Fruit fly (Drosophila melanogaster) whole organism, prepupa: ENCODE data around the gene obst-H.

Experiments
- CG1621 ChIP-seq: fragments of 200-800 bp; sonication (Bioruptor generic); optimal IDR thresholded peaks from 3 replicates; lab custom pipeline; 2018; ENCODE audit warnings: missing biosample characterization, mild to moderate bottlenecking, missing genetic modification characterization
- CG6854 ChIP-seq: fragments of 200-800 bp; sonication (Bioruptor generic); optimal IDR thresholded peaks from 2 replicates; lab custom pipeline; 2017; ENCODE audit warnings: missing biosample characterization, mild to moderate bottlenecking, missing genetic modification characterization
- Ets21C ChIP-seq: fragments of 200-800 bp; sonication (Bioruptor generic); optimal IDR thresholded peaks from 3 replicates; lab custom pipeline; 2016; ENCODE audit warnings: missing biosample characterization, missing genetic modification characterization
- Gug ChIP-seq: fragments of 200-800 bp; sonication (Bioruptor generic); IDR thresholded peaks from 2 replicates; pipeline ENCODE4 v1.3.6; 2022; ENCODE audit warnings: missing biosample characterization, missing genetic modification characterization
- cyc ChIP-seq: fragments of 200-800 bp; sonication (Bioruptor generic); optimal IDR thresholded peaks from 3 replicates; lab custom pipeline; 2016; ENCODE audit warnings: missing biosample characterization, missing genetic modification characterization
- fkh ChIP-seq: fragments of 200-800 bp; sonication (Bioruptor generic); optimal IDR thresholded peaks from 3 replicates; lab custom pipeline; 2017; ENCODE audit warnings: missing biosample characterization, mild to moderate bottlenecking, missing genetic modification characterization, moderate library complexity

DNA sequence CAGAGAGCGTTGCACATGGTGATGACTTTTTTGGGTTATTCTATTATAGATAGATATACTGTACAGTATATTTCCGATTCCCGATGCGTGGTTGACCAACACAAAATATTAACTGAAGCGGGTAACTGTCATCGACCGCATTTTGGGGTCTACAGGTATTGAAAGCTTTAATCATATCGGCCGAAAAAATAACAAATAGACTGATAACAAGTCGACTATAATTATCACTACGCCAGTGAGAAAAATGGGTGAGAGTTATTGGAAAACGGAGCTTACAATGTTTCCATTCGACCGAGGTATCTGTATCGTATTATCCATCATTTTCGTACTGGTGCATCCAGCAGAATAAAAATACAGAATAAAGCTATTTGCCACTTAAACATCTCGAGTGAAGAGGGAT, 10.7 kb downstream of the obst-H start:
- TF ChIP-seq fkh (no peak), cyc (GFP tag; lab: Kevin White, UChicago) (no peak), Ets21C (no peak), Gug (no peak), CG1621 (no peak), CG6854 (GFP tag; lab: Kevin White, UChicago) (no peak)
